Worm (Caenorhabditis elegans) whole organism, young adult: ENCODE measurements around the gene mksr-2.

Experiments used
- F37B4.10 ChIP-seq: fragments of 200-800 bp; sonication (Bioruptor generic); IDR thresholded peaks from 2 replicates; pipeline ENCODE4 v1.3.6; 2022; ENCODE audit warnings: missing genetic modification characterization, missing compliant biosample characterization
- dpl-1 ChIP-seq: fragments of 150-350 bp; optimal IDR thresholded peaks from 2 replicates; lab custom pipeline; 2014; ENCODE audit warnings: missing biosample characterization, missing genetic modification reagents, missing genetic modification characterization
- sdz-38 ChIP-seq: sonication (generic microtip); optimal IDR thresholded peaks from 2 replicates; lab custom pipeline; 2016; ENCODE audit warnings: missing genotype, missing genetic modification characterization, missing compliant biosample characterization
- unc-130 ChIP-seq: sonication (generic microtip); optimal IDR thresholded peaks from 2 replicates; lab custom pipeline; 2016; ENCODE audit warnings: missing genetic modification reagents, missing genetic modification characterization, missing compliant biosample characterization

DNA sequence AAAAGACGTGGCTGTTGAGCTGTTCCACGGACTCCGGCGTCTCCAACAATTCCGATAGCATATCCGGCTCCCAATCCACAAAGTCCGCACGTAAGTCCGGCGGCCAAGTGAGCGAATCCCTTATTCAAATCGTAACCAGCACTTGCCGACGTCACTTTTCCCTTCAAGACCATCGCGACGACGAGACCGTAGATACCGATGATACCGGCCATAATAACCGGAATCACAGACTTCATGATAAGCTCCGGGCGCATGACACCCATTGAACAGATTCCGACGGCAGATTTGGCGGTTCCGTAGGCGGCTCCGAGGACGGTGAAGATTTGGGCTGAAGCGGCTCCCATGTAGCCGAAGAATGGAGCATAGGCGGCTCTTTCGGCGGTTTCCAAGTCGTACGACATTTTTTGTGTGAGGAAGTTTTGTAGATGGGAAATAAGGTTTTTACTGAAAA is 9.2 kb upstream of the mksr-2 start, which contains the start of gene vha-3:
- no peak for TF ChIP-seq unc-130
- TF ChIP-seq sdz-38 (tag; lab: Kevin White, UChicago), result no peak
- TF ChIP-seq F37B4.10 (GFP tag; lab: Robert Waterston, UW), result no peak
- TF ChIP-seq dpl-1 (GFP tag; lab: Kevin White, UChicago), result no peak
